Fruit fly (Drosophila melanogaster) whole organism, embryonic: Measurements from ENCODE around the gene kud.

Experiments used
- Asciz ChIP-seq: fragments of 200-800 bp; sonication (Bioruptor generic); optimal IDR thresholded peaks from 2 replicates; lab custom pipeline; 2017; ENCODE audit warnings: missing biosample characterization, mild to moderate bottlenecking, missing genetic modification characterization, missing genetic modification reagents
- Atf6 ChIP-seq: fragments of 200-800 bp; sonication (Bioruptor generic); IDR thresholded peaks from 2 replicates; pipeline ENCODE4 v1.3.6; 2022; ENCODE audit warnings: missing biosample characterization, missing genetic modification characterization
- CG10321 ChIP-seq: fragments of 200-800 bp; sonication (Bioruptor generic); IDR thresholded peaks from 2 replicates; pipeline ENCODE4 v1.3.6; 2022; ENCODE audit warnings: missing biosample characterization, missing genetic modification characterization
- CG11398 ChIP-seq: fragments of 200-800 bp; sonication (Bioruptor generic); optimal IDR thresholded peaks from 2 replicates; lab custom pipeline; 2016; ENCODE audit warnings: missing biosample characterization, missing genetic modification characterization
- CG14860 ChIP-seq: fragments of 200-800 bp; sonication (Bioruptor generic); IDR thresholded peaks from 3 replicates; pipeline ENCODE4 v1.3.6; 2022; ENCODE audit warnings: missing biosample characterization, missing genetic modification characterization; ENCODE audit not compliant: partially characterized antibody
- CG17361 ChIP-seq: fragments of 200-800 bp; sonication (Bioruptor generic); IDR thresholded peaks from 3 replicates; pipeline ENCODE4 v1.3.6; 2022; ENCODE audit warnings: missing biosample characterization, missing genetic modification characterization
- CG17612 ChIP-seq: fragments of 200-800 bp; sonication (Bioruptor generic); IDR thresholded peaks from 2 replicates; pipeline ENCODE4 v1.3.6; 2022; ENCODE audit warnings: missing biosample characterization, missing genetic modification characterization
- CG17829 ChIP-seq: fragments of 200-800 bp; optimal IDR thresholded peaks from 2 replicates; lab custom pipeline; 2019; ENCODE audit warnings: missing biosample characterization, mild to moderate bottlenecking, missing genetic modification characterization, moderate library complexity
- CG2116 ChIP-seq: fragments of 200-800 bp; sonication (Bioruptor generic); optimal IDR thresholded peaks from 3 replicates; lab custom pipeline; 2018; ENCODE audit warnings: missing biosample characterization, mild to moderate bottlenecking, missing genetic modification characterization
- CG2202 ChIP-seq: fragments of 200-800 bp; sonication (Bioruptor generic); optimal IDR thresholded peaks from 2 replicates; lab custom pipeline; 2018; ENCODE audit warnings: missing biosample characterization, mild to moderate bottlenecking, missing genetic modification characterization
- CG4730 ChIP-seq: fragments of 200-800 bp; sonication (Bioruptor generic); IDR thresholded peaks from 2 replicates; pipeline ENCODE4 v1.3.6; 2022; ENCODE audit warnings: missing biosample characterization, missing genetic modification characterization
- CG4820 ChIP-seq: fragments of 200-800 bp; sonication (Bioruptor generic); optimal IDR thresholded peaks from 3 replicates; lab custom pipeline; 2016; ENCODE audit warnings: missing biosample characterization, missing genetic modification characterization
- CG6683 ChIP-seq: fragments of 200-800 bp; sonication (Bioruptor generic); optimal IDR thresholded peaks from 2 replicates; lab custom pipeline; 2017; ENCODE audit warnings: missing biosample characterization, mild to moderate bottlenecking, missing genetic modification characterization, missing genetic modification reagents
- CG7372 ChIP-seq: fragments of 200-800 bp; sonication (Bioruptor generic); IDR thresholded peaks from 2 replicates; pipeline ENCODE4 v1.3.6; 2022; ENCODE audit warnings: missing biosample characterization, missing genetic modification characterization
- CG9437 ChIP-seq: fragments of 200-800 bp; sonication (Bioruptor generic); optimal IDR thresholded peaks from 2 replicates; lab custom pipeline; 2018; ENCODE audit warnings: missing biosample characterization, mild to moderate bottlenecking, missing genetic modification characterization
- CG9932 ChIP-seq: fragments of 200-800 bp; sonication (Bioruptor generic); IDR thresholded peaks from 2 replicates; pipeline ENCODE4 v1.3.6; 2022; ENCODE audit warnings: missing biosample characterization, missing genetic modification characterization
- CoRest ChIP-seq: fragments of 200-800 bp; sonication (Bioruptor generic); optimal IDR thresholded peaks from 3 replicates; lab custom pipeline; 2018; ENCODE audit warnings: missing biosample characterization, mild to moderate bottlenecking, missing genetic modification characterization, moderate library complexity
- Dek ChIP-seq: fragments of 200-800 bp; sonication (Bioruptor generic); optimal IDR thresholded peaks from 3 replicates; lab custom pipeline; 2019; ENCODE audit warnings: missing biosample characterization, mild to moderate bottlenecking, missing genetic modification characterization, moderate library complexity
- Doc2 ChIP-seq: fragments of 200-800 bp; sonication (Bioruptor generic); IDR thresholded peaks from 2 replicates; pipeline ENCODE4 v1.3.6; 2022; ENCODE audit warnings: missing biosample characterization, missing genetic modification characterization
- Drgx ChIP-seq: fragments of 200-800 bp; sonication (Bioruptor generic); IDR thresholded peaks from 2 replicates; pipeline ENCODE4 v1.3.6; 2022; ENCODE audit warnings: missing biosample characterization, missing genetic modification characterization
- Fer1 ChIP-seq: fragments of 200-800 bp; sonication (Bioruptor generic); optimal IDR thresholded peaks from 2 replicates; lab custom pipeline; 2017; ENCODE audit warnings: missing biosample characterization, mild to moderate bottlenecking, missing genetic modification characterization
- Hsf ChIP-seq: fragments of 200-800 bp; sonication (Bioruptor generic); optimal IDR thresholded peaks from 3 replicates; lab custom pipeline; 2016; ENCODE audit warnings: missing biosample characterization, missing genetic modification characterization
- Meics ChIP-seq: fragments of 200-800 bp; sonication (Bioruptor generic); optimal IDR thresholded peaks from 2 replicates; lab custom pipeline; 2017; ENCODE audit warnings: missing biosample characterization, mild to moderate bottlenecking, missing genetic modification characterization
- Neu2 ChIP-seq: fragments of 200-800 bp; sonication (Bioruptor generic); optimal IDR thresholded peaks from 3 replicates; lab custom pipeline; 2016; ENCODE audit warnings: missing biosample characterization, missing genetic modification characterization, borderline replicate concordance
- Nf-YB ChIP-seq: fragments of 200-800 bp; sonication (Bioruptor generic); optimal IDR thresholded peaks from 3 replicates; lab custom pipeline; 2019; ENCODE audit warnings: missing biosample characterization, mild to moderate bottlenecking, missing genetic modification characterization, moderate library complexity
- Oaz ChIP-seq: fragments of 200-800 bp; sonication (Bioruptor generic); IDR thresholded peaks from 2 replicates; pipeline ENCODE4 v1.3.6; 2022; ENCODE audit warnings: missing biosample characterization, missing genetic modification characterization
- Ptx1 ChIP-seq: fragments of 200-800 bp; sonication (Bioruptor generic); IDR thresholded peaks from 2 replicates; pipeline ENCODE4 v1.3.6; 2022; ENCODE audit warnings: missing biosample characterization, missing genetic modification characterization
- Stat92E ChIP-seq, 3 experiments: fragments of >200 bp in 2 of 3; fragments of 200-800 bp in 1 of 3; sonication (Bioruptor generic) in 1 of 3; optimal IDR thresholded peaks; 2 replicates each; lab custom pipeline; 2017 to 2019; ENCODE audit warnings: missing biosample characterization in 3 of 3, missing genetic modification characterization in 3 of 3, mild to moderate bottlenecking in 1 of 3, moderate library complexity in 1 of 3
- Xrp1 ChIP-seq: fragments of 200-800 bp; sonication (Bioruptor generic); IDR thresholded peaks from 2 replicates; pipeline ENCODE4 v1.3.6; 2022; ENCODE audit warnings: missing biosample characterization, missing genetic modification characterization
- amos ChIP-seq: fragments of 200-800 bp; sonication (Bioruptor generic); IDR thresholded peaks from 2 replicates; pipeline ENCODE4 v1.3.6; 2022; ENCODE audit warnings: missing biosample characterization, missing genetic modification characterization; ENCODE audit not compliant: partially characterized antibody
- ato ChIP-seq: fragments of 200-800 bp; sonication (Bioruptor generic); IDR thresholded peaks from 2 replicates; pipeline ENCODE4 v1.3.6; 2022; ENCODE audit warnings: missing biosample characterization, missing genetic modification characterization; ENCODE audit not compliant: partially characterized antibody
- cato ChIP-seq: fragments of 200-800 bp; sonication (Bioruptor generic); optimal IDR thresholded peaks from 2 replicates; lab custom pipeline; 2016; ENCODE audit warnings: missing biosample characterization, missing genetic modification characterization, borderline replicate concordance
- crp ChIP-seq, 2 experiments: fragments of 200-800 bp; sonication (Bioruptor generic); optimal IDR thresholded peaks; 2 replicates in 1 of 2; 3 replicates in 1 of 2; lab custom pipeline; 2017; ENCODE audit warnings: missing biosample characterization in 2 of 2, missing genetic modification characterization in 2 of 2, mild to moderate bottlenecking in 1 of 2, moderate library complexity in 1 of 2
- disco-r ChIP-seq: fragments of 200-800 bp; sonication (Bioruptor generic); optimal IDR thresholded peaks from 2 replicates; lab custom pipeline; 2016; ENCODE audit warnings: missing biosample characterization, missing genetic modification characterization
- dpn ChIP-seq, 2 experiments: fragments of 200-800 bp; sonication (Bioruptor generic); optimal IDR thresholded peaks; 3 replicates each; lab custom pipeline; 2016; ENCODE audit warnings: missing biosample characterization in 2 of 2, missing genetic modification characterization in 2 of 2
- fd102C ChIP-seq: fragments of 200-800 bp; sonication (Bioruptor generic); optimal IDR thresholded peaks from 2 replicates; lab custom pipeline; 2018; ENCODE audit warnings: missing biosample characterization, mild to moderate bottlenecking, missing genetic modification characterization, moderate library complexity
- fru ChIP-seq: fragments of >200 bp; optimal IDR thresholded peaks from 2 replicates; lab custom pipeline; 2017
- hbn ChIP-seq: fragments of 200-800 bp; sonication (Bioruptor generic); IDR thresholded peaks from 2 replicates; pipeline ENCODE4 v1.3.6; 2022; ENCODE audit warnings: missing biosample characterization, missing genetic modification characterization; ENCODE audit not compliant: partially characterized antibody
- hkb ChIP-seq, 2 experiments: fragments of 200-800 bp in 1 of 2; fragments of >200 bp in 1 of 2; sonication (Bioruptor generic) in 1 of 2; IDR thresholded peaks in 1 of 2; optimal IDR thresholded peaks in 1 of 2; 2 replicates each; pipeline versions ENCODE4 v1.3.6 to Lab custom; 2017 to 2022; ENCODE audit warnings: missing biosample characterization in 1 of 2, missing genetic modification characterization in 1 of 2
- jumu ChIP-seq: fragments of 200-800 bp; sonication (Bioruptor generic); optimal IDR thresholded peaks from 3 replicates; lab custom pipeline; 2016; ENCODE audit warnings: missing biosample characterization, missing genetic modification characterization
- ken ChIP-seq: fragments of 200-800 bp; sonication (Bioruptor generic); IDR thresholded peaks from 3 replicates; pipeline ENCODE4 v1.3.6; 2022; ENCODE audit warnings: missing biosample characterization, missing genetic modification characterization
- knrl ChIP-seq: fragments of 200-800 bp; sonication (Bioruptor generic); IDR thresholded peaks from 3 replicates; pipeline ENCODE4 v1.3.6; 2022; ENCODE audit warnings: missing biosample characterization, missing genetic modification characterization; ENCODE audit not compliant: partially characterized antibody
- lola ChIP-seq, 3 experiments: fragments of >200 bp in 2 of 3; fragments of 200-800 bp in 1 of 3; sonication (Bioruptor generic) in 1 of 3; optimal IDR thresholded peaks; 2 replicates each; lab custom pipeline; 2017 to 2019; ENCODE audit warnings: missing biosample characterization in 3 of 3, missing genetic modification characterization in 3 of 3, mild to moderate bottlenecking in 1 of 3, moderate library complexity in 1 of 3
- lov ChIP-seq, 2 experiments: fragments of 200-800 bp in 1 of 2; fragments of >200 bp in 1 of 2; sonication (Bioruptor generic) in 1 of 2; IDR thresholded peaks in 1 of 2; optimal IDR thresholded peaks in 1 of 2; 2 replicates in 1 of 2; 3 replicates in 1 of 2; pipeline versions ENCODE4 v1.3.6 to Lab custom; 2017 to 2022; ENCODE audit warnings: missing biosample characterization in 1 of 2, missing genetic modification characterization in 1 of 2
- pzg ChIP-seq: fragments of 200-800 bp; sonication (Bioruptor generic); optimal IDR thresholded peaks from 3 replicates; lab custom pipeline; 2018; ENCODE audit warnings: missing biosample characterization, mild to moderate bottlenecking, missing genetic modification characterization, moderate library complexity
- sc ChIP-seq, 3 experiments: fragments of >200 bp in 2 of 3; fragments of 200-800 bp in 1 of 3; sonication (Bioruptor generic) in 1 of 3; optimal IDR thresholded peaks; 2 replicates in 2 of 3; 3 replicates in 1 of 3; lab custom pipeline; 2017; ENCODE audit warnings: mild to moderate bottlenecking in 1 of 3, missing biosample characterization in 1 of 3, missing genetic modification characterization in 1 of 3, missing genetic modification reagents in 1 of 3
- slbo ChIP-seq: fragments of 200-800 bp; sonication (Bioruptor generic); IDR thresholded peaks from 2 replicates; pipeline ENCODE4 v1.3.6; 2022; ENCODE audit warnings: missing biosample characterization, missing genetic modification characterization
- vnd ChIP-seq: fragments of 200-800 bp; sonication (Bioruptor generic); IDR thresholded peaks from 3 replicates; pipeline ENCODE4 v1.3.6; 2022; ENCODE audit warnings: missing biosample characterization, missing genetic modification characterization; ENCODE audit not compliant: partially characterized antibody
- z ChIP-seq: fragments of 200-800 bp; sonication (Bioruptor generic); IDR thresholded peaks from 3 replicates; pipeline ENCODE4 v1.3.6; 2022; ENCODE audit warnings: missing biosample characterization, missing genetic modification characterization

The kud gene

DNA sequence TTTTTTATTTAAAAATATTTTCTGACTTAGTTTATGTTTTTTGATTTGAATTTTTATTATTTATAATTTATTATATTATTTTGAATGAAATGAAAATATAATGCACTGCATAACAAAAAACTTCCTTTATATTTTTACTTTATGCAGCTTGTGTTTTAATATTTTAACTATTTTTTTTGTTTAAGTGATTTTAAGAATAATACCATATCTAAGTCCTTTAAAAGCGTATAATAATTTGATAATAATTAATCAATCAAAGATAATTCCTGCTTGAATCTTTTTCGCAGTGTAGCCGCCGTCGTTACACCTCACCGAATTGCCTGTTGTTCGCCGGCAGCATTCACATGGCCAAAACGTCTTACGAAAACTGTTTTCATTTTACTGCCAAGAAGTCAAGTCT, 19.6 kb downstream of the kud start (continued):
- no peak for TF ChIP-seq CG4730 (GFP tag; lab: Robert Waterston, UW)
- no peak for TF ChIP-seq CG14860 (GFP tag; lab: Robert Waterston, UW)
- TF ChIP-seq fru (lab: Kevin White, UChicago) = no peak
- peak; percentile 66 for TF ChIP-seq CoRest
- TF ChIP-seq CG17361 = 0 out of 3 replicates have a peak, but pooled peaks have one; percentile 45
- TF ChIP-seq Atf6 (GFP tag; lab: Robert Waterston, UW) = no peak
- peak; percentile 1 for TF ChIP-seq Fer1 (GFP tag; lab: Kevin White, UChicago)
- TF ChIP-seq Xrp1 (GFP tag; lab: Robert Waterston, UW) = peak; percentile 32; the same call in 1 of the 2 replicates
- TF ChIP-seq jumu (GFP tag; lab: Kevin White, UChicago) = no peak
- no peak for TF ChIP-seq Nf-YB (GFP tag; lab: Kevin White, UChicago)
- TF ChIP-seq pzg (GFP tag; lab: Kevin White, UChicago) = no peak
- no peak for TF ChIP-seq ato
- no peak for TF ChIP-seq CG17612 (GFP tag; lab: Robert Waterston, UW)
- peak; percentile 19 for TF ChIP-seq CG17829 (tag; lab: Kevin White, UChicago)
- no peak for TF ChIP-seq CG9932 (GFP tag; lab: Robert Waterston, UW)
- TF ChIP-seq sc (optimal IDR thresholded peaks at IDR 0.05; lab: Kevin White, UChicago) = no peak
- TF ChIP-seq sc (GFP tag; optimal IDR thresholded peaks at IDR 0.05; lab: Kevin White, UChicago) = no peak
- no peak for TF ChIP-seq Meics (GFP tag; lab: Kevin White, UChicago)
- no peak for TF ChIP-seq hkb (optimal IDR thresholded peaks at IDR 0.05; lab: Kevin White, UChicago)
- TF ChIP-seq hkb (GFP tag; IDR thresholded peaks at IDR 0.05; lab: Robert Waterston, UW) = no peak
- TF ChIP-seq Asciz (GFP tag; lab: Kevin White, UChicago) = no peak
- TF ChIP-seq Dek = no peak
- no peak for TF ChIP-seq CG6683 (GFP tag; lab: Kevin White, UChicago)
- no peak for TF ChIP-seq slbo (GFP tag; lab: Robert Waterston, UW)
- no peak for TF ChIP-seq fd102C
- TF ChIP-seq amos (GFP tag; lab: Robert Waterston, UW) = no peak
- no peak for TF ChIP-seq z (GFP tag; lab: Robert Waterston, UW)
- TF ChIP-seq Hsf (GFP tag; lab: Kevin White, UChicago) = no peak
- no peak for TF ChIP-seq CG2202
- TF ChIP-seq vnd (GFP tag; lab: Robert Waterston, UW) = no peak
- peak; percentile 45 for TF ChIP-seq Ptx1 (GFP tag; lab: Robert Waterston, UW)
- TF ChIP-seq Doc2 (GFP tag; lab: Robert Waterston, UW) = no peak
- no peak for TF ChIP-seq cato (GFP tag; lab: Kevin White, UChicago)
- no peak for TF ChIP-seq disco-r (GFP tag; lab: Kevin White, UChicago)
- no peak for TF ChIP-seq CG4820
- TF ChIP-seq ken (GFP tag; lab: Robert Waterston, UW) = no peak
- no peak for TF ChIP-seq lov (optimal IDR thresholded peaks at IDR 0.05; lab: Kevin White, UChicago)
- TF ChIP-seq lov (GFP tag; IDR thresholded peaks at IDR 0.05; lab: Robert Waterston, UW) = no peak
- TF ChIP-seq Neu2 (GFP tag; lab: Kevin White, UChicago) = no peak
- no peak for TF ChIP-seq CG2116
- peak in 1 of 3 experiments; percentile 16 for TF ChIP-seq lola (GFP tag; optimal IDR thresholded peaks at IDR 0.05; lab: Kevin White, UChicago)
- TF ChIP-seq crp (GFP tag; optimal IDR thresholded peaks at IDR 0.05; lab: Kevin White, UChicago) = no peak
- peak; percentile 45 for TF ChIP-seq CG9437 (GFP tag; lab: Kevin White, UChicago)
- TF ChIP-seq CG11398 (GFP tag; lab: Kevin White, UChicago) = no peak
- no peak for TF ChIP-seq knrl (GFP tag; lab: Robert Waterston, UW)
- TF ChIP-seq dpn (GFP tag; optimal IDR thresholded peaks at IDR 0.05; lab: Kevin White, UChicago) = no peak
- TF ChIP-seq Drgx (GFP tag; lab: Robert Waterston, UW) = no peak; the same call in 1 of the 2 replicates
- no peak for TF ChIP-seq hbn (GFP tag; lab: Robert Waterston, UW)
- TF ChIP-seq Oaz (GFP tag; lab: Robert Waterston, UW) = no peak
- no peak for TF ChIP-seq Stat92E (GFP tag; optimal IDR thresholded peaks at IDR 0.05; lab: Kevin White, UChicago)
- no peak for TF ChIP-seq CG7372 (GFP tag; lab: Robert Waterston, UW)
- no peak for TF ChIP-seq CG10321
